Worm (Caenorhabditis elegans) whole organism, young adult: Measurements from ENCODE around the gene C28G1.2.

ENCODE experiments used
- B0035.1 ChIP-seq: sonication (generic microtip); optimal IDR thresholded peaks from 2 replicates; lab custom pipeline; 2016; ENCODE audit warnings: missing genetic modification characterization, mild to moderate bottlenecking, missing compliant biosample characterization, missing genotype, missing genetic modification reagents
- B0261.1 ChIP-seq: sonication (generic microtip); optimal IDR thresholded peaks from 2 replicates; lab custom pipeline; 2016; ENCODE audit warnings: mild to moderate bottlenecking, missing genetic modification characterization, moderate library complexity, missing compliant biosample characterization
- F22D6.2 ChIP-seq: sonication (generic microtip); optimal IDR thresholded peaks from 2 replicates; lab custom pipeline; 2016; ENCODE audit warnings: mild to moderate bottlenecking, missing genetic modification characterization, missing compliant biosample characterization
- F49E8.2 ChIP-seq: sonication (generic microtip); optimal IDR thresholded peaks from 3 replicates; lab custom pipeline; 2017; ENCODE audit warnings: missing genetic modification characterization, mild to moderate bottlenecking, missing compliant biosample characterization, antibody characterized with exemption, moderate library complexity; ENCODE audit not compliant: insufficient read depth
- F57C9.4 ChIP-seq: sonication (generic microtip); optimal IDR thresholded peaks from 2 replicates; lab custom pipeline; 2017; ENCODE audit warnings: mild to moderate bottlenecking, missing genetic modification characterization, missing compliant biosample characterization
- K12H6.12 ChIP-seq: fragments of 200-800 bp; sonication (Bioruptor generic); optimal IDR thresholded peaks from 2 replicates; lab custom pipeline; 2018; ENCODE audit warnings: mild to moderate bottlenecking, missing genetic modification characterization, missing compliant biosample characterization
- T26A5.8 ChIP-seq: sonication (generic microtip); optimal IDR thresholded peaks from 2 replicates; lab custom pipeline; 2016; ENCODE audit warnings: missing genetic modification characterization, missing compliant biosample characterization
- Y67H2A.10 ChIP-seq: fragments of 200-800 bp; sonication (Bioruptor generic); conservative IDR thresholded peaks from 2 replicates; pipeline ENCODE4 v1.3.6; 2022; ENCODE audit warnings: missing genetic modification reagents, missing genetic modification characterization, missing compliant biosample characterization
- Y95B8A.8 ChIP-seq: fragments of 200-800 bp; sonication (Bioruptor generic); IDR thresholded peaks from 2 replicates; pipeline ENCODE4 v1.3.6; 2022; ENCODE audit warnings: missing genetic modification reagents, missing genetic modification characterization, missing compliant biosample characterization
- ZK185.1 ChIP-seq: sonication (generic microtip); optimal IDR thresholded peaks from 2 replicates; lab custom pipeline; 2016; ENCODE audit warnings: mild to moderate bottlenecking, missing genetic modification characterization, missing compliant biosample characterization; ENCODE audit not compliant: poor library complexity, severe bottlenecking
- akir-1 ChIP-seq: fragments of 200-800 bp; sonication (Bioruptor generic); optimal IDR thresholded peaks from 2 replicates; lab custom pipeline; 2018; ENCODE audit warnings: mild to moderate bottlenecking, missing genetic modification characterization, moderate library complexity, missing compliant biosample characterization
- ama-1 ChIP-seq, 3 experiments: fragments of 150-350 bp in 1 of 3; sonication (generic microtip) in 2 of 3; optimal IDR thresholded peaks; 2 replicates each; lab custom pipeline; 2014 to 2018; ENCODE audit warnings: missing biosample characterization in 2 of 3, missing genetic modification characterization in 2 of 3, missing genetic modification reagents in 2 of 3
- aptf-2 ChIP-seq: fragments of 200-800 bp; sonication (Bioruptor generic); conservative IDR thresholded peaks from 2 replicates; pipeline ENCODE4 v1.3.6; 2022; ENCODE audit warnings: missing genetic modification reagents, missing genetic modification characterization, missing compliant biosample characterization
- atf-7 ChIP-seq: sonication (generic microtip); optimal IDR thresholded peaks from 2 replicates; lab custom pipeline; 2017; ENCODE audit warnings: mild to moderate bottlenecking, missing genetic modification characterization, missing compliant biosample characterization
- ccch-3 ChIP-seq: fragments of 200-800 bp; sonication (Bioruptor generic); optimal IDR thresholded peaks from 2 replicates; lab custom pipeline; 2018; ENCODE audit warnings: mild to moderate bottlenecking, missing genetic modification characterization, missing compliant biosample characterization
- cebp-1 ChIP-seq, 2 experiments: fragments of 200-800 bp in 1 of 2; sonication (Bioruptor generic) in 1 of 2; sonication (generic microtip) in 1 of 2; IDR thresholded peaks in 1 of 2; optimal IDR thresholded peaks in 1 of 2; 2 replicates each; pipeline versions ENCODE4 v1.3.6 to Lab custom; 2017 to 2022; ENCODE audit warnings: missing compliant biosample characterization in 2 of 2, missing genetic modification characterization in 2 of 2, mild to moderate bottlenecking in 1 of 2, missing genetic modification reagents in 1 of 2, moderate library complexity in 1 of 2
- die-1 ChIP-seq: sonication (generic microtip); optimal IDR thresholded peaks from 2 replicates; lab custom pipeline; 2016; ENCODE audit warnings: missing genotype, mild to moderate bottlenecking, missing genetic modification characterization, missing compliant biosample characterization
- ekl-4 ChIP-seq: fragments of 200-800 bp; sonication (Bioruptor generic); IDR thresholded peaks from 2 replicates; pipeline ENCODE4 v1.3.6; 2022; ENCODE audit warnings: missing genetic modification reagents, missing genetic modification characterization, missing compliant biosample characterization
- fkh-3 ChIP-seq: sonication (generic microtip); optimal IDR thresholded peaks from 2 replicates; lab custom pipeline; 2016; ENCODE audit warnings: mild to moderate bottlenecking, missing genetic modification characterization, missing compliant biosample characterization
- gei-17 ChIP-seq: fragments of 200-800 bp; sonication (Bioruptor generic); optimal IDR thresholded peaks from 2 replicates; lab custom pipeline; 2018; ENCODE audit warnings: mild to moderate bottlenecking, missing genetic modification characterization, missing compliant biosample characterization
- hlh-12 ChIP-seq: sonication (generic microtip); optimal IDR thresholded peaks from 2 replicates; lab custom pipeline; 2016; ENCODE audit warnings: missing genetic modification characterization, missing compliant biosample characterization
- lin-40 ChIP-seq: sonication (generic microtip); optimal IDR thresholded peaks from 2 replicates; lab custom pipeline; 2016; ENCODE audit warnings: missing genetic modification characterization, mild to moderate bottlenecking, missing compliant biosample characterization, missing genotype, missing genetic modification reagents
- madf-10 ChIP-seq: sonication (generic microtip); optimal IDR thresholded peaks from 2 replicates; lab custom pipeline; 2016; ENCODE audit warnings: mild to moderate bottlenecking, missing genetic modification characterization, missing compliant biosample characterization
- madf-3 ChIP-seq: fragments of 200-800 bp; sonication (Bioruptor generic); IDR thresholded peaks from 2 replicates; pipeline ENCODE4 v1.3.6; 2022; ENCODE audit warnings: missing genetic modification reagents, missing genetic modification characterization, missing compliant biosample characterization
- madf-6 ChIP-seq: fragments of 200-800 bp; sonication (Bioruptor generic); IDR thresholded peaks from 2 replicates; pipeline ENCODE4 v1.3.6; 2022; ENCODE audit warnings: missing genetic modification reagents, missing genetic modification characterization, missing compliant biosample characterization
- mcd-1 ChIP-seq: fragments of 200-800 bp; sonication (Bioruptor generic); IDR thresholded peaks from 2 replicates; pipeline ENCODE4 v1.3.6; 2022; ENCODE audit warnings: missing genetic modification reagents, missing genetic modification characterization, missing compliant biosample characterization
- mes-4 ChIP-seq: sonication (generic microtip); optimal IDR thresholded peaks from 2 replicates; lab custom pipeline; 2016; ENCODE audit warnings: missing genotype, missing genetic modification characterization, missing compliant biosample characterization
- mxl-1 ChIP-seq: sonication (generic microtip); optimal IDR thresholded peaks from 2 replicates; lab custom pipeline; 2016; ENCODE audit warnings: missing genetic modification characterization, missing compliant biosample characterization
- nfya-2 ChIP-seq: fragments of 200-800 bp; sonication (Bioruptor generic); IDR thresholded peaks from 2 replicates; pipeline ENCODE4 v1.3.6; 2022; ENCODE audit warnings: missing genetic modification reagents, missing genetic modification characterization, missing compliant biosample characterization
- nhr-80 ChIP-seq: sonication (generic microtip); optimal IDR thresholded peaks from 2 replicates; lab custom pipeline; 2016; ENCODE audit warnings: missing genetic modification characterization, missing compliant biosample characterization
- nhr-90 ChIP-seq: sonication (generic microtip); optimal IDR thresholded peaks from 2 replicates; lab custom pipeline; 2016; ENCODE audit warnings: missing genotype, mild to moderate bottlenecking, missing genetic modification characterization, missing compliant biosample characterization
- pha-4 ChIP-seq: fragments of 150-350 bp; sonication (generic microtip); optimal IDR thresholded peaks from 2 replicates; lab custom pipeline; 2014; ENCODE audit warnings: missing biosample characterization, missing genetic modification reagents, missing genetic modification characterization
- rec-8 ChIP-seq, 2 experiments: sonication (generic microtip); optimal IDR thresholded peaks; 2 replicates each; lab custom pipeline; 2016; ENCODE audit warnings: mild to moderate bottlenecking in 2 of 2, missing genetic modification characterization in 2 of 2, missing genetic modification reagents in 2 of 2, missing genotype in 2 of 2, missing biosample characterization in 1 of 2, missing compliant biosample characterization in 1 of 2, moderate library complexity in 1 of 2
- snpc-1.1 ChIP-seq: sonication (generic microtip); optimal IDR thresholded peaks from 2 replicates; lab custom pipeline; 2017; ENCODE audit warnings: missing genetic modification characterization, mild to moderate bottlenecking, missing compliant biosample characterization, antibody characterized with exemption, moderate library complexity, missing genotype, missing genetic modification reagents; ENCODE audit not compliant: insufficient read depth
- snpc-1.3 ChIP-seq: sonication (generic microtip); optimal IDR thresholded peaks from 2 replicates; lab custom pipeline; 2017; ENCODE audit warnings: missing genetic modification characterization, mild to moderate bottlenecking, missing compliant biosample characterization, antibody characterized with exemption, moderate library complexity, missing genotype, missing genetic modification reagents; ENCODE audit not compliant: insufficient read depth
- sptf-2 ChIP-seq: fragments of 200-800 bp; sonication (Bioruptor generic); optimal IDR thresholded peaks from 2 replicates; lab custom pipeline; 2018; ENCODE audit warnings: mild to moderate bottlenecking, missing genetic modification characterization, missing compliant biosample characterization
- tbx-9 ChIP-seq: sonication (generic microtip); optimal IDR thresholded peaks from 2 replicates; lab custom pipeline; 2016; ENCODE audit warnings: borderline replicate concordance, missing genetic modification characterization, inconsistent platforms, missing compliant biosample characterization
- zfh-2 ChIP-seq: fragments of 200-800 bp; sonication (Bioruptor generic); conservative IDR thresholded peaks from 2 replicates; pipeline ENCODE4 v1.3.6; 2022; ENCODE audit warnings: missing genetic modification reagents, missing genetic modification characterization, missing compliant biosample characterization
- ztf-28 ChIP-seq: fragments of 200-800 bp; sonication (Bioruptor generic); IDR thresholded peaks from 2 replicates; pipeline ENCODE4 v1.3.6; 2022; ENCODE audit warnings: missing genetic modification reagents, missing genetic modification characterization, missing compliant biosample characterization
- ztf-3 ChIP-seq: fragments of 200-800 bp; sonication (Bioruptor generic); optimal IDR thresholded peaks from 2 replicates; lab custom pipeline; 2018; ENCODE audit warnings: mild to moderate bottlenecking, missing genetic modification characterization, missing compliant biosample characterization
- ztf-6 ChIP-seq: fragments of 200-800 bp; sonication (Bioruptor generic); IDR thresholded peaks from 2 replicates; pipeline ENCODE4 v1.3.6; 2022; ENCODE audit warnings: missing genetic modification reagents, missing genetic modification characterization, missing compliant biosample characterization

C28G1.2 gene

ce11 chrX:8806070-8806799 lies 29.6 kb upstream of the C28G1.2 start, which contains the start of gene R04E5.8 (continued):
- no peak for TF ChIP-seq snpc-1.1 (tag; lab: Kevin White, UChicago)
- TF ChIP-seq mcd-1 (GFP tag; lab: Robert Waterston, UW) = peak; percentile 33; the same call in 1 of the 2 replicates
- TF ChIP-seq K12H6.12 = peak; percentile 76
- no peak for TF ChIP-seq Y95B8A.8 (GFP tag; lab: Robert Waterston, UW)
- TF ChIP-seq T26A5.8 (tag; lab: Kevin White, UChicago) = no peak
- TF ChIP-seq fkh-3 = no peak
- TF ChIP-seq ama-1 (optimal IDR thresholded peaks at IDR 0.05; lab: Kevin White, UChicago) = no peak
- no peak for TF ChIP-seq ama-1 (GFP tag; optimal IDR thresholded peaks at IDR 0.05; lab: Kevin White, UChicago)
- no peak for TF ChIP-seq B0261.1
- TF ChIP-seq aptf-2 (GFP tag; lab: Robert Waterston, UW) = no peak

- no peak for TF ChIP-seq ccch-3 (GFP tag; lab: Kevin White, UChicago)
- no peak for TF ChIP-seq ZK185.1 (tag; lab: Kevin White, UChicago)
- TF ChIP-seq gei-17 (GFP tag; lab: Kevin White, UChicago) = no peak
- TF ChIP-seq T26A5.8 (tag; lab: Kevin White, UChicago) = no peak
- TF ChIP-seq ztf-3 = no peak
Observed at ce11 chrX:8808740-8809139, 27.1 kb upstream of the C28G1.2 start.

- TF ChIP-seq mxl-1 (tag; lab: Kevin White, UChicago) (peak; percentile 4), Y95B8A.8 (GFP tag; lab: Robert Waterston, UW) (no peak), K12H6.12 (peak; percentile 89), Y67H2A.10 (GFP tag; lab: Robert Waterston, UW) (peak; percentile 24; the same call in 1 of the 2 replicates), rec-8 (tag; optimal IDR thresholded peaks at IDR 0.05; lab: Kevin White, UChicago) (no peak), tbx-9 (tag; lab: Kevin White, UChicago) (no peak), nfya-2 (GFP tag; lab: Robert Waterston, UW) (no peak), nhr-80 (tag; lab: Kevin White, UChicago) (peak; percentile 99), sptf-2 (peak; percentile 1), mes-4 (tag; lab: Kevin White, UChicago) (no peak), ztf-28 (GFP tag; lab: Robert Waterston, UW) (no peak), atf-7 (tag; lab: Kevin White, UChicago) (peak; percentile 64), zfh-2 (GFP tag; lab: Robert Waterston, UW) (peak; percentile 97), nhr-90 (tag; lab: Kevin White, UChicago) (peak; percentile 84), ama-1 (optimal IDR thresholded peaks at IDR 0.05; lab: Kevin White, UChicago) (no peak), ama-1 (GFP tag; optimal IDR thresholded peaks at IDR 0.05; lab: Kevin White, UChicago) (peak in 1 of 2 experiments; percentile 0), snpc-1.3 (no peak), T26A5.8 (tag; lab: Kevin White, UChicago) (no peak), madf-3 (peak; percentile 89), akir-1 (GFP tag; lab: Kevin White, UChicago) (no peak), F57C9.4 (tag; lab: Kevin White, UChicago) (no peak), F22D6.2 (tag; lab: Kevin White, UChicago) (peak; percentile 35), ztf-6 (GFP tag; lab: Robert Waterston, UW) (no peak), cebp-1 (GFP tag; IDR thresholded peaks at IDR 0.05; lab: Robert Waterston, UW) (peak; percentile 17; the same call in 1 of the 2 replicates), cebp-1 (tag; optimal IDR thresholded peaks at IDR 0.05; lab: Kevin White, UChicago) (peak; percentile 87), lin-40 (peak; percentile 91), B0035.1 (tag; lab: Kevin White, UChicago) (peak; percentile 28), ekl-4 (GFP tag; lab: Robert Waterston, UW) (0 out of 2 replicates have a peak, but pooled peaks have one; percentile 16), madf-6 (GFP tag; lab: Robert Waterston, UW) (no peak), hlh-12 (tag; lab: Kevin White, UChicago) (no peak), die-1 (peak; percentile 11), pha-4 (tag; lab: Kevin White, UChicago) (peak; percentile 50), madf-10 (tag; lab: Kevin White, UChicago) (peak; percentile 85), F49E8.2 (no peak)
Observed at ce11 chrX:8810908-8811307, 24.9 kb upstream of the C28G1.2 start, which contains the start of gene R04E5.9. TSS of gene R04E5.9 (minus strand) at chrX:8811142.
